Worm (Caenorhabditis elegans) whole organism, L4/young adult: Measurements from ENCODE around the gene str-221.

Experiments used
- W03F9.2 ChIP-seq: fragments of 150-350 bp; optimal IDR thresholded peaks from 2 replicates; lab custom pipeline; 2014; ENCODE audit warnings: missing biosample characterization, missing genetic modification characterization
- dao-5 ChIP-seq: sonication (generic microtip); optimal IDR thresholded peaks from 2 replicates; lab custom pipeline; 2016; ENCODE audit warnings: missing genotype, missing genetic modification characterization, moderate library complexity, missing compliant biosample characterization
- him-1 ChIP-seq: sonication (generic microtip); optimal IDR thresholded peaks from 2 replicates; lab custom pipeline; 2016; ENCODE audit warnings: missing genotype, missing genetic modification reagents, missing genetic modification characterization, missing compliant biosample characterization

Gene str-221

DNA sequence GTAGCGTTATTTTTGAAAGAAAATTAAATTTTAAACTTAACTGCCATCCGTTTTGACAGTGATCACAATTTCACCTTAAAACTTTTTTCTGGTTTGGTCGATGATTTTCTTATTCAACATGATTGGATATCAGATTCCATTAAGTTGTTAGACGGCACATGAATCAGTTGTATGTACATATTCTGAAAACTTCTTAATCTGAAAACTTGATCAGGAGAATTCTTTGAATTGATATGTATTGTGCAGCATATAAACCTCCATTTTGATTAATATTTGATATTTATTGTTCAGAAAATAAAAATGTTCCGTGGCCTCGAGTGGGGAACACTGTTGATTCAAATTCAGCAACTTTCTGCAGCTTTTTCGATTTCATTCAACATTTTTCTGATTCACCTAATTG, at the start of gene str-221:
TSS of gene str-221 (plus strand) at position 301 of the 400 bp plus-strand sequence.
- TF ChIP-seq W03F9.2 (tag; lab: Kevin White, UChicago) (no peak), dao-5 (tag; lab: Kevin White, UChicago) (no peak), him-1 (tag; lab: Kevin White, UChicago) (no peak)

DNA sequence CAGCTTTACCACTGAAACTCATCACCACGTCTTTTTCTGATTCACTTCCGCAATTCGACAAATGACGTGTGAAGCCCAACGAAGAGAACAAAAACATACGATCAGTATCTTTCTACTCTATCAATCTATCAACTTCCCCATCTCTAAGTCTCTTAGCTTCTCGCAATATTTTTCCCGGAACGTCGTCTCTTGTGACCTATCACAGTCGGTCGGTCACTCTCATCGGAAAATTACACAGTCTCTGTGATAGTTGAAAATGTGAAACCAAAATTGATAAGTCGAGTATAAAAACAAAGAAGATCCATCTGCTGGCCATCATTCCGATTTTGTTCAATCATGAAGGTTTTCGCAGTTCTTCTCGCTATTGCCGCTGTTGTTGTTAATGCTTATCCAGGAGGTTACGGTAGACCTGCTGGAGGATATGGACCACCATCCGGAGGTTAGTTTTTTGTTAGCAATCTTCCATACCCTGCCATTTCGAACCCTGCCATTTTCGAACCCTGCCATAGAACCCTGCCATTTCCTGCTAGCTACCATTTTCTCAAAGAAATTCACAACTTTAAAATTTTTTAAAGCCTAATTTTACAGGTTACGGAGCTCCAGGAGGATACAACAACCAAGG, 46.2 kb upstream of the str-221 start, which contains the start of gene F16B4.4:
TSS of gene F16B4.4 (plus strand) at position 221 of the 622 bp plus-strand sequence.
- TF ChIP-seq dao-5 (tag; lab: Kevin White, UChicago) (no peak), W03F9.2 (tag; lab: Kevin White, UChicago) (no peak), him-1 (tag; lab: Kevin White, UChicago) (no peak)

DNA sequence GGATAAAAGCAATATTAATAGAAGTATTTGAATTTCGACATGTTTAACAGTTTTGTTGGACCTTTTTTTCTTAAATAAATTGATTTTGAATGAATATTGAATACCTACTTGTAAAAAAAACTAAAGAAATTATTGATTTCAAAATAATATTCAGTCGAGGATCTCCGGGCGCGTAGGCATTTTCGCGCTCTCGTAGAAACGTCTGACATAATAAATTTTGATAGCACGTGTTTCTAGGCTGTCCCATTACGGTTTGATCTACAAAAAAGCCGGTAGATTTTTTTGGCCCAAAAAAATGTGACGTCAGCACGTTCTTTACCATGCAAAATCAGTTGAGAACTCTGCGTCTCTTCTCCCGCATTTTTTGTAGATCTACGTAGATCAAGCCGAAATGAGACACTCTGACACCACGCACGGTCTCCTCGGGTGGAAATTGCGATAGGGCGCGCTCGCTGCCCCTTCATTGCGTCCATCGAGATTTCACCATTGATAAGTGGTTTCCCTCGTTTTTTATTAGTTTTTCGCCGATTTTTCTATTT, 45.5 kb upstream of the str-221 start:
- TF ChIP-seq him-1 (tag; lab: Kevin White, UChicago), result no peak
- no peak for TF ChIP-seq W03F9.2 (tag; lab: Kevin White, UChicago)
- TF ChIP-seq dao-5 (tag; lab: Kevin White, UChicago), result no peak

DNA sequence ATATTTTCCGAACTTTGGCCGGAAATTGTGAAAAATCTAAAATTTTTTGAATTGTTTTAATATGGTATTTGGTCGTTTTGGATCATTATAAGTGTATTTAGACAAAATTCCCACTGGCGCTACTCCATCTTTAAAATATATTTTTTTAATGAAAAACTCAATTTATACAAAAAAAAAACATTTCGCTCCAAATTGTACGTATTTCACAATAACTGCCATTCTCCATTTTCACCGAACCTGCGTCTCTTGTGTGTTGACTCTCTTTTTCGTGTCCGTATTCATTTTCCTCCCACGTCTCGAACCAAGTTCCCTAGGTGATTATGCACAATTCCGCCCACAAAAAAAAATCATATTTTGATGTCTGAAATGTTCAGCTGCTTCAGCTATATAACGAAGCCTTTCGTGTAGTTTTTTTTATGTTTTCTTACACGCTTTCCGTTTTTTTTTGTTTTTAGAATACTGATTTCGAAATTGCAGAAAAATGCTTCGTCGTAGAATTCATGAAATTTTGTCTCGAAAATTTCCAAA, 39.5 kb upstream of the str-221 start, which contains the start of gene F16B4.2:
TSS of gene F16B4.2 (plus strand) at position 478 of the 528 bp plus-strand sequence.
- TF ChIP-seq W03F9.2 (tag; lab: Kevin White, UChicago), result no peak
- no peak for TF ChIP-seq him-1 (tag; lab: Kevin White, UChicago)
- TF ChIP-seq dao-5 (tag; lab: Kevin White, UChicago), result no peak

DNA sequence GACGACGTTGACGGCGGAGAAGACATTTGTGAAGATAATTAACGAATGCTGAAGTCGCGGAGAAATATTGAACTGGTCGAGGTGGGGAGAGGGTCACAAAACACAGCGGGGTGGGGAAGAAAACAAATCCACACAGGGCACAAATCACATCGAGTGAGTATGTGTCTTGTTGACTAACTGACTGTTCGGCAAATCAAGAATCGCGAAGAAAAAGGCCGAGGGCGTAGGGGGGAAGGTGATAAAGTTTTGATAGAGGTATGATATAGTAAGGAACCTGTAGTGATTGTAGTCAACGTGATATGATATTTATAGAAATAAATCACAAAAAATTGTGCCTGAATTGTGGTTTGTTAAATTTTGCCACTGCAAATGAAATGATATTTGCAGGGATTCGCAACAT, 32.3 kb upstream of the str-221 start, which contains the start of gene nhr-178:
TSS of gene nhr-178 (minus strand) at position 164 of the 400 bp plus-strand sequence.
- TF ChIP-seq dao-5 (tag; lab: Kevin White, UChicago) (no peak), him-1 (tag; lab: Kevin White, UChicago) (no peak), W03F9.2 (tag; lab: Kevin White, UChicago) (no peak)

DNA sequence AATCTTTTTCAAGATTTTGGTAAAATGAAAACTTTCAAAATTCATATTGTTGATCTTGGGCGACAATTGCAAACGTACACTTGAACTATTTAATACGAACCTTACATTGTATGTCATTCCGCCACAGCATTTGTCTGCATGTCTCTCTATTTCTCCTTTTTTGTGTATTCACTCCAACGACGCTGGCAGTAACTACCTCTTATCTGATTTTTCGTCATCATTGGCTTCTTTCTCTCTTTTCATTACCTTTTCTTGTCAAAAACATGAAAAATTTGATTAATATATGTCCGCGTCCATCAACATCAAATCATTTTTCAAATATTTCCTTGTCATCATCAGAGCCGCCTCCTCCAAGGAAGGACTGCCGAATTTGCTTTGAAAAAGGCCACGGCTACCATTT, 30.0 kb upstream of the str-221 start, which contains the start of gene nhr-177:
TSS of gene nhr-177 (plus strand) at position 167 of the 400 bp plus-strand sequence.
- TF ChIP-seq him-1 (tag; lab: Kevin White, UChicago), result no peak
- no peak for TF ChIP-seq dao-5 (tag; lab: Kevin White, UChicago)
- TF ChIP-seq W03F9.2 (tag; lab: Kevin White, UChicago), result no peak

DNA sequence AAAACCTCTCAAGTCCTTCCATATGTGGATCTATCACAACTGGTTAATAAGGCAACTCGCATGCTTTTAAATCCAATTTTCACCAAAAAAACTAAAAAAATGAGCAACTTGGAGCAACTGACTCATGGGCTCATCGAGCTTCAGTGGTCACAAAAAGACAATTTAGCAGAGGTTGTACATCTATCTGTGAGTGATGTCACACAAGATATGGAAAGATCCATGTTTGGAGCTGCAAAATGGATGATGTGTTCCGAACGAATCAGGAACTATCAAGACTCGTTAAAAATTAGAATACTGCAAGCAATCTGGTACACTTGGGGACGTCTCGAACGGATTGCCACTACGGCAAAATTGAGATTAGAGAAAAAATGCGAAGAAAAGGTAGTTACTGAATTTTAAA, 28.5 kb upstream of the str-221 start:
- no peak for TF ChIP-seq dao-5 (tag; lab: Kevin White, UChicago)
- TF ChIP-seq him-1 (tag; lab: Kevin White, UChicago), result no peak
- no peak for TF ChIP-seq W03F9.2 (tag; lab: Kevin White, UChicago)

DNA sequence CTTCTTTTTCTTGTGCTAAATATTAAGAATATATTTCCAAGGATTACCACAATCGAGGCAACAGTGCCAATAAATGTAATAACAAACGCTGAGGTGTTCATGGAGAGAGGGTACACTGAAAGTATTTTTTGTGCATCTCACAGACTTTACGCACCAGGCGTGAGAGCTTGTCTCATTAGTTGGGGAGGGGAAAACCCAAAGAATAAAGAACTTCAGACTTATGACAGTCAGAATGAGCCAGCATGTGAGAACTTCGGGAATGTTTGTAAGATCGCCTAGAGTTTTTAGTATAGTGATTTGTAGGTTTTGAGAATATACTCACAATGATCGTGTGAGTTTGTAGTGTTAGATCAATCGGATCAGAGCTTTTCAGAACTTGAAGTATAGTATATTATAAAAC, 25.4 kb upstream of the str-221 start, which contains the start of gene srbc-41:
TSS of gene srbc-41 (minus strand) at position 101 of the 400 bp plus-strand sequence.
- TF ChIP-seq W03F9.2 (tag; lab: Kevin White, UChicago) (no peak), dao-5 (tag; lab: Kevin White, UChicago) (no peak), him-1 (tag; lab: Kevin White, UChicago) (no peak)

DNA sequence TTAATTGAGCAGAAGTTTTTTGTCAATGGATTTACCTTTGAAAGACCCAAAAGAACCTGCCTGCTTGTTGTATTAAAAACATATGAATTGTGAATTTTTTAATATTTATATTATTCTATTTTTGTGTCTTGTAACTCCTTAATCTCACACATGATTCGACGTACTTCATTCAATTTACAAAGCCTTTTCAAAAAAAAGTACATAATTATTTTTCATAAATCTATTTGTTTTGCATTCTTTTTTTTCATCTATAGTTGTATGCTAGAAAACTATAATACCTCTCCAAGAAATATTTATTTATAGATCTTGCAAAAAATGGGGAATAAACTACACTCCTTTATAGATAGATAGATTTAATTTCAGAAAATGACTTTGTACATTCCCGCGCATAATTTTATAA, 21.3 kb upstream of the str-221 start, which contains the start of gene nhr-179:
TSS of gene nhr-179 (minus strand) at position 101 of the 400 bp plus-strand sequence.
- no peak for TF ChIP-seq W03F9.2 (tag; lab: Kevin White, UChicago)
- no peak for TF ChIP-seq dao-5 (tag; lab: Kevin White, UChicago)
- TF ChIP-seq him-1 (tag; lab: Kevin White, UChicago), result no peak

DNA sequence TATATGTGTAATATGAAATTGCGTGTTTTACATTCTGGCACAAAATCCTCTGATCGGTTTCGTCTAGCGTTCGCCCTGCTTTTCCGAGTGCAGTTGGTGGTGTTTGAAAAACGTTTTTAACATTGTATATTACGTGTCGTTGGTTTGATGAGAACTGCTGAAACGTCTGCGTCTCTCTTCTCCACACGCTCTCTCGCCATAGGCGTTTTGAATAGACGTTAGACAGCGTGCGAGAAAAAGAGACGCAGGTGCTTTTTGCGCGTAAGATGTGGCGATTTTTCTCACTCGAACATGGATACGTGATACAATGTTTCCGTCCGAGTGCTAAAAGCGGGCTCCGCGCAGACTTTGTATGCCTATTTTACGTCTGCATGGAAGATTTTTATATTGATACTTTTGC, 19.6 kb upstream of the str-221 start:
- TF ChIP-seq W03F9.2 (tag; lab: Kevin White, UChicago) (no peak), dao-5 (tag; lab: Kevin White, UChicago) (no peak), him-1 (tag; lab: Kevin White, UChicago) (no peak)

DNA sequence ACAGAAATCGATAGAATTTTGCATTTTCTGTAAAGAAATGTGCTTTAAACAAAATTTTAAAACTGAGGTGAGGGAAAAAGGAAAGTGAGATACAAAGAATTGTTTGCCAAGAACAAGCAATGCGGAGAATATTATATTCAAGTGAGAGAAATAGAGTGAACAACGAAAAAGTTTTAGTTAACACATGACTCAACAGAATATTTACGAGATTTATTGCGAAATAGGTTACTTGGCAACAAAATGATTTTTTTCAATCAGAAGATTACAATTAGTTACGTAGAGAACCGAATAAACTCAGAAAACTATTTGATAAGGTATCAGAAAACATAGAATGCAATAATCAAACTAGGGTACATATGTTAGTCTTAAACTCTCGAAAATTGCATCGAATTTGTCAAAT, 18.6 kb upstream of the str-221 start, which contains the start of gene nhr-117:
TSS of gene nhr-117 (minus strand) at position 27 of the 400 bp plus-strand sequence.
- TF ChIP-seq him-1 (tag; lab: Kevin White, UChicago) (no peak), dao-5 (tag; lab: Kevin White, UChicago) (no peak), W03F9.2 (tag; lab: Kevin White, UChicago) (no peak)

DNA sequence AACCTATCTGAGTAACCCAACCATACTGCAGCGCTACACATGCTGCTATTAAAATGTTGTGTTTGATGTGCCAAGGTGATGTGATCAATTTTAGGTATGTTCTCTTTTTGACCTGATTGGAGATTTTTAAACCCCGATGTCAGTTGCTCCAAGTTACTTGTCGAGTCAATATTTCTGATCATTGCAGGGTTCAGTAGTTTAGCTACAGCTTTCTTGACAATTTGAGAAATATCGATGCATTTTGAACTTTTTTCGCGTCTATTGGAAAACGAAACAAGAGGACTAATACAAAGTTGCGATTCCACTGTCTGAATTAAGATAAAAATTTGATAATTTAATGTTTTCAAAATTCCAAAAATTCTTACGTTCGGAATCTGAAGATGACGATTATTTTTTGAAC, 16.7 kb upstream of the str-221 start:
- TF ChIP-seq dao-5 (tag; lab: Kevin White, UChicago), result no peak
- no peak for TF ChIP-seq W03F9.2 (tag; lab: Kevin White, UChicago)
- no peak for TF ChIP-seq him-1 (tag; lab: Kevin White, UChicago)

DNA sequence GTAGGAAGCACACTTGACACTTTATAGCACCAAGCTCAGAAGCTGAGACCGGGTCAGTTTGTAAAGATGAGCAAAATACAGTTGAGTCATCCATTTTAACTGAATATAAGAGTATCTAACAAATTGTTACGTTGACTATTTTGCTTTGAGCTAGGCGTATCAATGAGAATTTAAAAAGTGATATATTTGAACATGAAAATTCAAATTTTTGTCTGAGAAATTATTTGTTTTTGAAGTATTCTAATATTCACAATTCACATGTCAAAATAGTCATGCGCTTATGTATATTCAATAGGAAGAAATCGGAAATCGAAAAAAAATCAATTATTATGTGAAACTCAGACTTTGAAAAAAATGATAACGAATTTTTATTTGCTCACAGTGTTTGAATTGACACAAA, 15.8 kb upstream of the str-221 start, which contains the start of gene nhr-110:
TSS of gene nhr-110 (minus strand) at position 101 of the 400 bp plus-strand sequence.
- TF ChIP-seq him-1 (tag; lab: Kevin White, UChicago) (no peak), W03F9.2 (tag; lab: Kevin White, UChicago) (no peak), dao-5 (tag; lab: Kevin White, UChicago) (no peak)
